Fruit fly (Drosophila melanogaster): ENCODE results near the gene alpha-Est2.

The alpha-Est2 gene

DNA sequence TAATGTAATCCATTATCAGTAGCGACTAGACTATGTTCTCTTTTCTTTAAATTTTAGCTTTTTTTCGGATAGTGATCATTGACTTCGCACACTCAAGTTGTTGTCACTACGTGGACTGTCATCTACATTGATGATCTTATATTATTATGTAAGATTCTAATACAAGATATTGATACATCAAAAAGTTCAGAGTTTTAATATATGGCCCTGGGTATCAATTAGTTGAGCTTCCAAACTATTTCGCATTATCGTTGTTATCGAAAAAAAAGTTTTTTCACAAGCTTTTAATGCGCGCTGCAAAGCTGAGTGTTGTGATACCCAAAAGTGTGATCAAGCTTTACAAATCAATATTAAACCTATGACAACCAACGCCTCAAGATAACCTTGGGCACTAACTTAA lies 49.5 kb upstream of the alpha-Est2 start (continued):
- TF ChIP-seq CG11696 (GFP tag; IDR thresholded peaks at IDR 0.05) (no peak), CG6765 (GFP tag; optimal IDR thresholded peaks at IDR 0.05) (no peak), CG7556 (GFP tag; optimal IDR thresholded peaks at IDR 0.05) (peak; percentile 12), dimm (GFP tag; IDR thresholded peaks at IDR 0.05) (no peak), stwl (tag; optimal IDR thresholded peaks at IDR 0.05) (no peak), CG8924 (tag; optimal IDR thresholded peaks at IDR 0.05) (no peak), run (tag; optimal IDR thresholded peaks at IDR 0.05) (no peak), CG7839 (tag; optimal IDR thresholded peaks at IDR 0.05) (peak; percentile 51), Side (GFP tag; optimal IDR thresholded peaks at IDR 0.05) (no peak), CG14667 (GFP tag; IDR thresholded peaks at IDR 0.05) (no peak), CG1529 (GFP tag; optimal IDR thresholded peaks at IDR 0.05) (no peak), NK7.1 (GFP tag; optimal IDR thresholded peaks at IDR 0.05) (no peak), Nf-YA (GFP tag; IDR thresholded peaks at IDR 0.05) (no peak), CG4328 (GFP tag; optimal IDR thresholded peaks at IDR 0.05) (no peak), Six4 (GFP tag; optimal IDR thresholded peaks at IDR 0.05) (no peak), CG9609 (GFP tag; optimal IDR thresholded peaks at IDR 0.05) (no peak), fru (optimal IDR thresholded peaks at IDR 0.05) (no peak), peb (GFP tag; IDR thresholded peaks at IDR 0.05) (no peak), danr (GFP tag; IDR thresholded peaks at IDR 0.05) (no peak), gsb-n (tag; optimal IDR thresholded peaks at IDR 0.05) (no peak), lilli (GFP tag; optimal IDR thresholded peaks at IDR 0.05) (peak; percentile 47), zfh1 (GFP tag; IDR thresholded peaks at IDR 0.05) (no peak), Stat92E (GFP tag; optimal IDR thresholded peaks at IDR 0.05) (no peak), fd3F (GFP tag; optimal IDR thresholded peaks at IDR 0.05) (no peak), CG6272 (GFP tag; IDR thresholded peaks at IDR 0.05) (no peak), oc (tag; optimal IDR thresholded peaks at IDR 0.05) (no peak), ind (GFP tag; optimal IDR thresholded peaks at IDR 0.05) (peak; percentile 6), CrebB (tag; optimal IDR thresholded peaks at IDR 0.05) (no peak), sens (GFP tag) (peak; percentile 89), Antp (GFP tag; optimal IDR thresholded peaks at IDR 0.05) (no peak), crp (GFP tag; optimal IDR thresholded peaks at IDR 0.05) (no peak), CG1603 (tag; optimal IDR thresholded peaks at IDR 0.05) (peak; percentile 34), sima (GFP tag; optimal IDR thresholded peaks at IDR 0.05) (no peak), shn (GFP tag; optimal IDR thresholded peaks at IDR 0.05) (no peak), pita (GFP tag; optimal IDR thresholded peaks at IDR 0.05) (no peak), Ada2b (GFP tag; IDR thresholded peaks at IDR 0.05) (no peak), NFAT (GFP tag; IDR thresholded peaks at IDR 0.05) (peak; percentile 53; the same call in 1 of the 2 replicates), Opbp (GFP tag; IDR thresholded peaks at IDR 0.05; ENCODE audit: partially characterized antibody) (no peak), Fer1 (GFP tag; optimal IDR thresholded peaks at IDR 0.05) (no peak), Poxn (GFP tag; IDR thresholded peaks at IDR 0.05) (no peak), D (optimal IDR thresholded peaks at IDR 0.05) (no peak), D (GFP tag; optimal IDR thresholded peaks at IDR 0.05) (no peak), HHEX (GFP tag; optimal IDR thresholded peaks at IDR 0.05) (no peak), CG18764 (GFP tag; optimal IDR thresholded peaks at IDR 0.05) (no peak), Blimp-1 (GFP tag; optimal IDR thresholded peaks at IDR 0.05) (peak; percentile 25), CG42726 (GFP tag; IDR thresholded peaks at IDR 0.05; ENCODE audit: partially characterized antibody) (no peak), Lhr (GFP tag; optimal IDR thresholded peaks at IDR 0.05) (no peak), Awh (GFP tag; IDR thresholded peaks at IDR 0.05) (no peak; the same call in 1 of the 2 replicates), Camta (GFP tag; optimal IDR thresholded peaks at IDR 0.05) (peak; percentile 32), Elba2 (GFP tag; optimal IDR thresholded peaks at IDR 0.05) (no peak), D19B (GFP tag; optimal IDR thresholded peaks at IDR 0.05) (peak; percentile 98), CHES-1-like (GFP tag; optimal IDR thresholded peaks at IDR 0.05) (no peak), CG14014 (GFP tag; IDR thresholded peaks at IDR 0.05) (peak; percentile 39; the same call in 1 of the 2 replicates)

All from whole organism, embryonic.